Fruit fly (Drosophila melanogaster) whole organism, prepupa: Measurements from ENCODE around the gene Task7.

Experiments
- Blimp-1 ChIP-seq: fragments of 200-800 bp; sonication (Bioruptor generic); optimal IDR thresholded peaks from 3 replicates; lab custom pipeline; 2017; ENCODE audit warnings: missing biosample characterization, missing genetic modification characterization, mild to moderate bottlenecking, moderate library complexity, missing genetic modification reagents
- CG15336 ChIP-seq: fragments of 200-800 bp; sonication (Bioruptor generic); IDR thresholded peaks from 2 replicates; pipeline ENCODE4 v1.3.6; 2022; ENCODE audit warnings: missing biosample characterization, missing genetic modification characterization
- CG3919 ChIP-seq: fragments of 200-800 bp; sonication (Bioruptor generic); optimal IDR thresholded peaks from 3 replicates; lab custom pipeline; 2016; ENCODE audit warnings: missing biosample characterization, missing genetic modification characterization
- CG4318 ChIP-seq: fragments of 200-800 bp; sonication (Bioruptor generic); optimal IDR thresholded peaks from 3 replicates; lab custom pipeline; 2017; ENCODE audit warnings: missing biosample characterization, mild to moderate bottlenecking, missing genetic modification characterization
- CG8632 ChIP-seq: fragments of 200-800 bp; sonication (Bioruptor generic); optimal IDR thresholded peaks from 3 replicates; lab custom pipeline; 2016; ENCODE audit warnings: missing biosample characterization, missing genetic modification characterization
- Smox ChIP-seq: fragments of 200-800 bp; sonication (Bioruptor generic); optimal IDR thresholded peaks from 3 replicates; lab custom pipeline; 2016; ENCODE audit warnings: missing biosample characterization, missing genetic modification characterization
- fd85E ChIP-seq: fragments of 200-800 bp; sonication (Bioruptor generic); optimal IDR thresholded peaks from 3 replicates; lab custom pipeline; 2016; ENCODE audit warnings: missing biosample characterization, missing genetic modification characterization
- fkh ChIP-seq: fragments of 200-800 bp; sonication (Bioruptor generic); optimal IDR thresholded peaks from 3 replicates; lab custom pipeline; 2017; ENCODE audit warnings: missing biosample characterization, mild to moderate bottlenecking, missing genetic modification characterization, moderate library complexity
- topi ChIP-seq: fragments of 200-800 bp; sonication (Bioruptor generic); optimal IDR thresholded peaks from 3 replicates; lab custom pipeline; 2016; ENCODE audit warnings: missing biosample characterization, missing genetic modification characterization

DNA sequence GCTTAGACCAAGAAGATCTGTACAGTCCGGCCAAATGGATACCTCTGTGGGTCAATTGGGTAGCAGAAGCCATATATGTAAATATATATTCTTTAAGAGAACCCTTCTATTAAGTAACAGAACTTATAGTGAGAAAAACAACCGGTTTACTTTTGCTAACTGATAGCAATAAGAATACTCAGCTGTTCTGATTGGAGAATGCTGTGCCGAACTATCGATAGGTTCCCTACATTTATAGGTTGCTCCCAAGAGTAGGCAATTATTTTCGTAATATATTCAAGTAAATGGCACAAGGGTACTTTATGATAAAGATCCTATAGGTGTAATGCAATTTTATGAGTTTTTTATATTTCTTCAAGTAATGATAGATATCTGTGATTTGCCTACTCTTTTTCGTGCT is 44.3 kb upstream of the Task7 start, which contains the start of gene GstZ1:
- TF ChIP-seq fd85E (GFP tag; lab: Kevin White, UChicago) (no peak), CG3919 (no peak), fkh (GFP tag; lab: Kevin White, UChicago) (no peak), CG4318 (GFP tag; lab: Kevin White, UChicago) (no peak), Blimp-1 (no peak), topi (GFP tag; lab: Kevin White, UChicago) (no peak), CG15336 (GFP tag; lab: Robert Waterston, UW) (no peak), CG8632 (GFP tag; lab: Kevin White, UChicago) (no peak), Smox (GFP tag; lab: Kevin White, UChicago) (no peak)
